3 worm cellular contexts compared by ENCODE assay signal in genomic region chrIII:11090112-11090648, ce11.
TF ChIP-seq lines count a peak whose summit lies in the region.

No protein-coding gene starts in this region.

TF ChIP-seq in whole organism, L1 larva, 84 proteins besides CTCF, POLR2A, EP300 and RAD21 (continued from another document and continues in another):
- TF ChIP-seq ceh-88 (GFP tag; IDR thresholded peaks at IDR 0.05; lab: Robert Waterston, UW) = no peak; the same call in 1 of the 2 replicates
- TF ChIP-seq egl-13 (tag; optimal IDR thresholded peaks at IDR 0.05; lab: Kevin White, UChicago) = no peak
- TF ChIP-seq ets-5 (GFP tag; IDR thresholded peaks at IDR 0.05; lab: Robert Waterston, UW) = no peak
- no peak; the same call in 1 of the 2 replicates for TF ChIP-seq mab-9 (GFP tag; IDR thresholded peaks at IDR 0.05; lab: Robert Waterston, UW)
- peak in 2 of 3 experiments; percentile 3 to 23 for TF ChIP-seq dpl-1 (GFP tag; optimal IDR thresholded peaks at IDR 0.05; lab: Kevin White, UChicago)
- TF ChIP-seq nhr-11 (tag; optimal IDR thresholded peaks at IDR 0.05; lab: Kevin White, UChicago) = no peak
- TF ChIP-seq sptf-1 (tag; optimal IDR thresholded peaks at IDR 0.05; lab: Kevin White, UChicago) = no peak
- peak in 1 of 2 experiments; percentile 34 for TF ChIP-seq lin-35 (GFP tag; optimal IDR thresholded peaks at IDR 0.05; lab: Kevin White, UChicago)
- TF ChIP-seq C16A3.4 (tag; optimal IDR thresholded peaks at IDR 0.05; lab: Kevin White, UChicago) = no peak
- TF ChIP-seq ceh-8 (GFP tag; optimal IDR thresholded peaks at IDR 0.05; lab: Kevin White, UChicago) = no peak
- peak; percentile 98 for TF ChIP-seq snpc-4 (tag; optimal IDR thresholded peaks at IDR 0.05; lab: Kevin White, UChicago)
- TF ChIP-seq xbp-1 (tag; optimal IDR thresholded peaks at IDR 0.05; lab: Kevin White, UChicago) = peak; percentile 12
- TF ChIP-seq dsc-1 (tag; optimal IDR thresholded peaks at IDR 0.05; lab: Kevin White, UChicago) = peak; percentile 16
- peak; percentile 30 for TF ChIP-seq lin-14 (GFP tag; optimal IDR thresholded peaks at IDR 0.05; lab: Kevin White, UChicago)
- no peak for TF ChIP-seq unc-86 (tag; optimal IDR thresholded peaks at IDR 0.05; lab: Kevin White, UChicago)
- no peak for TF ChIP-seq pqm-1 (tag; optimal IDR thresholded peaks at IDR 0.05; lab: Kevin White, UChicago)
- peak; percentile 69 for TF ChIP-seq nhr-71 (tag; optimal IDR thresholded peaks at IDR 0.05; lab: Kevin White, UChicago)
- TF ChIP-seq grh-1 (GFP tag; IDR thresholded peaks at IDR 0.05; lab: Robert Waterston, UW) = peak; percentile 62
- peak; percentile 43 for TF ChIP-seq nhr-20 (tag; optimal IDR thresholded peaks at IDR 0.05; lab: Kevin White, UChicago)
- no peak for TF ChIP-seq zag-1 (tag; optimal IDR thresholded peaks at IDR 0.05; lab: Kevin White, UChicago)
- TF ChIP-seq unc-62 (GFP tag; optimal IDR thresholded peaks at IDR 0.05; lab: Kevin White, UChicago) = no peak
- peak; percentile 75 for TF ChIP-seq nhr-47 (tag; optimal IDR thresholded peaks at IDR 0.05; lab: Kevin White, UChicago)
- no peak for TF ChIP-seq jun-1 (tag; optimal IDR thresholded peaks at IDR 0.05; lab: Kevin White, UChicago)
- no peak for TF ChIP-seq hpl-2 (GFP tag; optimal IDR thresholded peaks at IDR 0.05; lab: Kevin White, UChicago)
- TF ChIP-seq Y116A8C.19 (tag; optimal IDR thresholded peaks at IDR 0.05; lab: Kevin White, UChicago; ENCODE audit: borderline replicate concordance) = no peak
- no peak for TF ChIP-seq fkh-4 (tag; optimal IDR thresholded peaks at IDR 0.05; lab: Kevin White, UChicago; ENCODE audit: borderline replicate concordance)
- peak; percentile 1 for TF ChIP-seq F16B12.6 (tag; optimal IDR thresholded peaks at IDR 0.05; lab: Kevin White, UChicago)
- no peak for TF ChIP-seq fkh-10 (GFP tag; optimal IDR thresholded peaks at IDR 0.05; lab: Kevin White, UChicago)
- TF ChIP-seq elt-3 (tag; optimal IDR thresholded peaks at IDR 0.05; lab: Kevin White, UChicago) = peak in 2 of 6 experiments; percentile 9 to 38
- peak in 1 of 2 experiments; percentile 47 for TF ChIP-seq ztf-11 (tag; optimal IDR thresholded peaks at IDR 0.05; lab: Kevin White, UChicago)
- peak; percentile 8 to 36 for TF ChIP-seq lsy-2 (tag; optimal IDR thresholded peaks at IDR 0.05; lab: Kevin White, UChicago)
- no peak for TF ChIP-seq mef-2 (tag; optimal IDR thresholded peaks at IDR 0.05; lab: Kevin White, UChicago)
- no peak for TF ChIP-seq mdl-1 (tag; optimal IDR thresholded peaks at IDR 0.05; lab: Kevin White, UChicago)
- peak; percentile 54 for TF ChIP-seq snu-23 (GFP tag; optimal IDR thresholded peaks at IDR 0.05; lab: Kevin White, UChicago)
- no peak for TF ChIP-seq unc-130 (tag; optimal IDR thresholded peaks at IDR 0.05; lab: Kevin White, UChicago)
- TF ChIP-seq ceh-90 (tag; optimal IDR thresholded peaks at IDR 0.05; lab: Kevin White, UChicago) = no peak
- TF ChIP-seq efl-3 (GFP tag; optimal IDR thresholded peaks at IDR 0.05; lab: Kevin White, UChicago) = peak; percentile 43
- TF ChIP-seq unc-98 (GFP tag; IDR thresholded peaks at IDR 0.05; lab: Robert Waterston, UW) = 0 out of 2 replicates have a peak, but pooled peaks have one; percentile 18
- TF ChIP-seq sox-4 (tag; optimal IDR thresholded peaks at IDR 0.05; lab: Kevin White, UChicago) = no peak
- peak; percentile 51 for TF ChIP-seq nhr-77 (tag; optimal IDR thresholded peaks at IDR 0.05; lab: Kevin White, UChicago)
- no peak for TF ChIP-seq fkh-8 (tag; optimal IDR thresholded peaks at IDR 0.05; lab: Kevin White, UChicago)
- peak; percentile 50 for TF ChIP-seq lin-39 (tag; optimal IDR thresholded peaks at IDR 0.05; lab: Kevin White, UChicago)
- TF ChIP-seq alr-1 (tag; optimal IDR thresholded peaks at IDR 0.05; lab: Kevin White, UChicago; ENCODE audit: borderline replicate concordance) = no peak
- peak; percentile 86 for TF ChIP-seq nhr-85 (tag; lab: Kevin White, UChicago)

TF ChIP-seq in whole organism, L3 larva, 47 proteins besides CTCF, POLR2A, EP300 and RAD21 (continued from another document):
- TF ChIP-seq nhr-25 (tag; optimal IDR thresholded peaks at IDR 0.05; lab: Kevin White, UChicago) (peak; percentile 57), ceh-16 (tag; optimal IDR thresholded peaks at IDR 0.05; lab: Kevin White, UChicago) (no peak), egl-5 (tag; optimal IDR thresholded peaks at IDR 0.05; lab: Kevin White, UChicago) (no peak), jun-1 (tag; optimal IDR thresholded peaks at IDR 0.05; lab: Kevin White, UChicago) (peak; percentile 9), lsy-12 (tag; optimal IDR thresholded peaks at IDR 0.05; lab: Kevin White, UChicago) (peak; percentile 53), fos-1 (tag; optimal IDR thresholded peaks at IDR 0.05; lab: Kevin White, UChicago) (no peak), ZK546.5 (tag; optimal IDR thresholded peaks at IDR 0.05; lab: Kevin White, UChicago) (no peak), skn-1 (tag; optimal IDR thresholded peaks at IDR 0.05; lab: Kevin White, UChicago) (no peak), hmg-11 (tag; optimal IDR thresholded peaks at IDR 0.05; lab: Kevin White, UChicago) (no peak), unc-62 (GFP tag; optimal IDR thresholded peaks at IDR 0.05; lab: Kevin White, UChicago) (no peak), ztf-11 (tag; optimal IDR thresholded peaks at IDR 0.05; lab: Kevin White, UChicago) (no peak), nhr-76 (tag; optimal IDR thresholded peaks at IDR 0.05; lab: Kevin White, UChicago) (no peak), nhr-43 (tag; optimal IDR thresholded peaks at IDR 0.05; lab: Kevin White, UChicago; ENCODE audit: poor library complexity, severe bottlenecking) (peak; percentile 81), nfya-1 (tag; optimal IDR thresholded peaks at IDR 0.05; lab: Kevin White, UChicago; ENCODE audit: insufficient read depth) (peak; percentile 94), mdl-1 (tag; optimal IDR thresholded peaks at IDR 0.05; lab: Kevin White, UChicago) (no peak), fkh-10 (GFP tag; optimal IDR thresholded peaks at IDR 0.05; lab: Kevin White, UChicago) (no peak), snpc-4 (tag; optimal IDR thresholded peaks at IDR 0.05; lab: Kevin White, UChicago) (peak; percentile 98), aly-2 (tag; optimal IDR thresholded peaks at IDR 0.05; lab: Kevin White, UChicago) (no peak), daf-12 (tag; optimal IDR thresholded peaks at IDR 0.05; lab: Kevin White, UChicago) (no peak), sea-2 (GFP tag; optimal IDR thresholded peaks at IDR 0.05; lab: Kevin White, UChicago) (no peak), eor-1 (tag; optimal IDR thresholded peaks at IDR 0.05; lab: Kevin White, UChicago) (no peak), mml-1 (tag; optimal IDR thresholded peaks at IDR 0.05; lab: Kevin White, UChicago) (no peak)

TF ChIP-seq in whole organism, young adult, 124 proteins besides CTCF, POLR2A, EP300 and RAD21 (continued from another document and continues in another):
- TF ChIP-seq C06A6.2 (GFP tag; conservative IDR thresholded peaks at IDR 0.05; lab: Robert Waterston, UW) (peak; percentile 38; the same call in 1 of the 2 replicates), lsl-1 (GFP tag; optimal IDR thresholded peaks at IDR 0.05; lab: Kevin White, UChicago) (peak; percentile 56), B0019.2 (GFP tag; conservative IDR thresholded peaks at IDR 0.05; lab: Robert Waterston, UW) (no peak), pbrm-1 (GFP tag; IDR thresholded peaks at IDR 0.05; lab: Robert Waterston, UW) (peak; percentile 92), C17E4.6 (GFP tag; IDR thresholded peaks at IDR 0.05; lab: Robert Waterston, UW) (peak; percentile 62; the same call in 1 of the 2 replicates), hsf-1 (GFP tag; IDR thresholded peaks at IDR 0.05; lab: Robert Waterston, UW) (peak; percentile 52), B0035.1 (tag; optimal IDR thresholded peaks at IDR 0.05; lab: Kevin White, UChicago) (no peak), F10E7.11 (tag; optimal IDR thresholded peaks at IDR 0.05; lab: Kevin White, UChicago) (peak; percentile 29), tlf-1 (GFP tag; optimal IDR thresholded peaks at IDR 0.05; lab: Kevin White, UChicago) (peak; percentile 62), attf-6 (GFP tag; IDR thresholded peaks at IDR 0.05; lab: Robert Waterston, UW) (peak; percentile 96), hlh-12 (tag; optimal IDR thresholded peaks at IDR 0.05; lab: Kevin White, UChicago) (no peak), lin-35 (GFP tag; optimal IDR thresholded peaks at IDR 0.05; lab: Kevin White, UChicago) (peak in 1 of 3 experiments; percentile 30), ztf-3 (GFP tag; optimal IDR thresholded peaks at IDR 0.05; lab: Kevin White, UChicago) (peak; percentile 1), ceh-40 (GFP tag; IDR thresholded peaks at IDR 0.05; lab: Robert Waterston, UW) (peak; percentile 20; the same call in 1 of the 2 replicates), madf-6 (GFP tag; IDR thresholded peaks at IDR 0.05; lab: Robert Waterston, UW) (peak; percentile 71), ztf-26 (tag; optimal IDR thresholded peaks at IDR 0.05; lab: Kevin White, UChicago) (peak; percentile 26), ets-4 (GFP tag; optimal IDR thresholded peaks at IDR 0.05; lab: Kevin White, UChicago) (no peak), lin-40 (tag; optimal IDR thresholded peaks at IDR 0.05; lab: Kevin White, UChicago) (peak; percentile 24), ztf-6 (GFP tag; IDR thresholded peaks at IDR 0.05; lab: Robert Waterston, UW) (no peak), nhr-90 (tag; optimal IDR thresholded peaks at IDR 0.05; lab: Kevin White, UChicago) (no peak), F52B5.7 (tag; optimal IDR thresholded peaks at IDR 0.05; lab: Kevin White, UChicago) (peak; percentile 82), ekl-4 (GFP tag; IDR thresholded peaks at IDR 0.05; lab: Robert Waterston, UW) (peak; percentile 71), T26A5.8 (tag; optimal IDR thresholded peaks at IDR 0.05; lab: Kevin White, UChicago) (peak; percentile 32), ztf-18 (tag; optimal IDR thresholded peaks at IDR 0.05; lab: Kevin White, UChicago) (peak; percentile 2), rpc-1 (optimal IDR thresholded peaks at IDR 0.05; lab: Kevin White, UChicago) (no peak), rpc-1 (tag; optimal IDR thresholded peaks at IDR 0.05; lab: Kevin White, UChicago) (no peak), egrh-3 (GFP tag; IDR thresholded peaks at IDR 0.05; lab: Robert Waterston, UW) (no peak), let-607 (tag; optimal IDR thresholded peaks at IDR 0.05; lab: Kevin White, UChicago) (no peak), snpc-1.1 (tag; optimal IDR thresholded peaks at IDR 0.05; lab: Kevin White, UChicago; ENCODE audit: insufficient read depth) (peak; percentile 98), madf-3 (GFP tag; IDR thresholded peaks at IDR 0.05; lab: Robert Waterston, UW) (0 out of 2 replicates have a peak, but pooled peaks have one; percentile 62), nhr-179 (tag; optimal IDR thresholded peaks at IDR 0.05; lab: Kevin White, UChicago) (no peak), nfyb-1 (GFP tag; IDR thresholded peaks at IDR 0.05; lab: Robert Waterston, UW) (peak; percentile 68), ztf-25 (GFP tag; IDR thresholded peaks at IDR 0.05; lab: Robert Waterston, UW) (peak; percentile 68; the same call in 1 of the 2 replicates), hrde-1 (tag; optimal IDR thresholded peaks at IDR 0.05; lab: Kevin White, UChicago; ENCODE audit: borderline replicate concordance) (peak; percentile 41), die-1 (tag; optimal IDR thresholded peaks at IDR 0.05; lab: Kevin White, UChicago) (peak; percentile 43), athp-1 (tag; optimal IDR thresholded peaks at IDR 0.05; lab: Kevin White, UChicago) (peak; percentile 34), nfya-1 (tag; optimal IDR thresholded peaks at IDR 0.05; lab: Kevin White, UChicago; ENCODE audit: borderline replicate concordance, insufficient read depth) (no peak), F49E8.2 (tag; optimal IDR thresholded peaks at IDR 0.05; lab: Kevin White, UChicago; ENCODE audit: insufficient read depth) (peak; percentile 92), mel-28 (tag; optimal IDR thresholded peaks at IDR 0.05; lab: Kevin White, UChicago; ENCODE audit: borderline replicate concordance) (peak; percentile 3), ceh-100 (GFP tag; IDR thresholded peaks at IDR 0.05; lab: Robert Waterston, UW) (peak; percentile 90), Y53G8AR.9 (GFP tag; conservative IDR thresholded peaks at IDR 0.05; lab: Robert Waterston, UW) (peak; percentile 54; the same call in 1 of the 2 replicates), ZK185.1 (tag; optimal IDR thresholded peaks at IDR 0.05; lab: Kevin White, UChicago; ENCODE audit: poor library complexity, severe bottlenecking) (peak; percentile 36), snpc-3.4 (tag; optimal IDR thresholded peaks at IDR 0.05; lab: Kevin White, UChicago) (peak; percentile 97), B0261.1 (tag; optimal IDR thresholded peaks at IDR 0.05; lab: Kevin White, UChicago) (no peak), cebp-1 (GFP tag; IDR thresholded peaks at IDR 0.05; lab: Robert Waterston, UW) (no peak), cebp-1 (tag; optimal IDR thresholded peaks at IDR 0.05; lab: Kevin White, UChicago) (peak; percentile 50), let-526 (GFP tag; IDR thresholded peaks at IDR 0.05; lab: Robert Waterston, UW) (no peak), tbx-9 (tag; optimal IDR thresholded peaks at IDR 0.05; lab: Kevin White, UChicago; ENCODE audit: borderline replicate concordance) (no peak), hlh-26 (GFP tag; conservative IDR thresholded peaks at IDR 0.05; lab: Robert Waterston, UW) (no peak), chd-7 (tag; optimal IDR thresholded peaks at IDR 0.05; lab: Kevin White, UChicago) (peak; percentile 79), gei-17 (GFP tag; optimal IDR thresholded peaks at IDR 0.05; lab: Kevin White, UChicago) (peak; percentile 51), him-1 (tag; optimal IDR thresholded peaks at IDR 0.05; lab: Kevin White, UChicago) (peak; percentile 59), fkh-3 (tag; optimal IDR thresholded peaks at IDR 0.05; lab: Kevin White, UChicago) (peak; percentile 13), egl-18 (GFP tag; IDR thresholded peaks at IDR 0.05; lab: Robert Waterston, UW) (no peak), ztf-22 (GFP tag; optimal IDR thresholded peaks at IDR 0.05; lab: Kevin White, UChicago) (no peak), F57C9.4 (tag; optimal IDR thresholded peaks at IDR 0.05; lab: Kevin White, UChicago) (peak; percentile 9), D2030.7 (GFP tag; IDR thresholded peaks at IDR 0.05; lab: Robert Waterston, UW) (peak; percentile 89), attf-5 (GFP tag; optimal IDR thresholded peaks at IDR 0.05; lab: Kevin White, UChicago) (no peak), T07F8.4 (tag; optimal IDR thresholded peaks at IDR 0.05; lab: Kevin White, UChicago) (no peak), Y67H2A.10 (GFP tag; conservative IDR thresholded peaks at IDR 0.05; lab: Robert Waterston, UW) (no peak), lag-1 (GFP tag; IDR thresholded peaks at IDR 0.05; lab: Robert Waterston, UW) (no peak), zim-3 (tag; optimal IDR thresholded peaks at IDR 0.05; lab: Kevin White, UChicago) (peak; percentile 27), madf-8 (GFP tag; conservative IDR thresholded peaks at IDR 0.05; lab: Robert Waterston, UW) (peak; percentile 56), hmg-1.2 (GFP tag; IDR thresholded peaks at IDR 0.05; lab: Robert Waterston, UW) (peak; percentile 93), zfh-2 (GFP tag; conservative IDR thresholded peaks at IDR 0.05; lab: Robert Waterston, UW) (no peak; the same call in 1 of the 2 replicates), ztf-28 (GFP tag; IDR thresholded peaks at IDR 0.05; lab: Robert Waterston, UW) (no peak; the same call in 1 of the 2 replicates), mes-4 (tag; optimal IDR thresholded peaks at IDR 0.05; lab: Kevin White, UChicago) (peak; percentile 35), F55B11.4 (tag; optimal IDR thresholded peaks at IDR 0.05; lab: Kevin White, UChicago; ENCODE audit: borderline replicate concordance, insufficient read depth) (no peak), bed-1 (GFP tag; IDR thresholded peaks at IDR 0.05; lab: Robert Waterston, UW) (no peak), dpff-1 (tag; optimal IDR thresholded peaks at IDR 0.05; lab: Kevin White, UChicago) (peak; percentile 31), F39B2.1 (GFP tag; IDR thresholded peaks at IDR 0.05; lab: Robert Waterston, UW) (no peak), akir-1 (GFP tag; optimal IDR thresholded peaks at IDR 0.05; lab: Kevin White, UChicago) (no peak), nhr-80 (tag; optimal IDR thresholded peaks at IDR 0.05; lab: Kevin White, UChicago) (no peak)
